Fruit fly (Drosophila melanogaster): ENCODE data around the gene Mst87F.

The Mst87F gene

DNA sequence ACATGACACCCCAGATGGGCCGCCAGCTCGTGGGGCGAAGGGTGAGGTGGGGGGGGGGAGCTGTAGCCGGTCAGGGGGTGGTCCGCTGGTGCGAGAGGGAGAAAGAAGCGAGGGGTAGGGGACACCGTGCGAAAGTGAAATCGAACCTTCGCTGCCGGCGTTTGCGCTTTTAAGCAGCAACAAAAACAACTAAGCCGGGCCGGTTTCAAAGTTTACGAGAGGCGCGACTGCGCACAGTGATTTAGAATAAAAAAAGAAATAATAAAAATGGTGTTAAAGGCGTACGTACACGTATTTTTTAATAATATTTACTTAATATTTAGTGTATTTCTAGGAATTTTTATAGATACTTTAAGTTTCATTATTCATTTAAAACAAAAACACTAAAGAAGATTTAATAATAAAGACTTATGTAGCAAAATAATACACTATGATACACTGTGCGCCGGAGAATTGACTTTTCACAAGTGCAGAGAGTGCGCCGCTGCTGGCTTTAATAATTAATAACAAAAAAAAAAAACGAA is 3.9 kb upstream of the Mst87F start (continued):
- TF ChIP-seq CG13296 (GFP tag; optimal IDR thresholded peaks at IDR 0.05) (no peak), CG31224 (GFP tag; IDR thresholded peaks at IDR 0.05) (no peak), fd3F (GFP tag; optimal IDR thresholded peaks at IDR 0.05) (peak; percentile 9), CG12744 (GFP tag; optimal IDR thresholded peaks at IDR 0.05) (no peak), nom (GFP tag; optimal IDR thresholded peaks at IDR 0.05) (peak; percentile 32), CG10147 (GFP tag; optimal IDR thresholded peaks at IDR 0.05) (no peak), CG32772 (GFP tag; IDR thresholded peaks at IDR 0.05) (0 out of 2 replicates have a peak, but pooled peaks have one; percentile 54), bcd (GFP tag; optimal IDR thresholded peaks at IDR 0.05) (peak; percentile 15), tio (GFP tag; optimal IDR thresholded peaks at IDR 0.05) (no peak), oc (tag; optimal IDR thresholded peaks at IDR 0.05) (peak; percentile 79), CG15269 (tag; optimal IDR thresholded peaks at IDR 0.05) (peak; percentile 66), gce (GFP tag; IDR thresholded peaks at IDR 0.05) (peak; percentile 58; the same call in 1 of the 3 replicates), CG17802 (tag; optimal IDR thresholded peaks at IDR 0.05) (no peak), so (GFP tag; IDR thresholded peaks at IDR 0.05) (peak; percentile 82), dan (GFP tag; IDR thresholded peaks at IDR 0.05) (no peak), B-H1 (GFP tag; IDR thresholded peaks at IDR 0.05) (peak; percentile 55; the same call in 1 of the 3 replicates), Lim3 (GFP tag; IDR thresholded peaks at IDR 0.05) (no peak), ttk (GFP tag; IDR thresholded peaks at IDR 0.05) (peak; percentile 59; the same call in 1 of the 2 replicates), CG13424 (tag; optimal IDR thresholded peaks at IDR 0.05) (peak; percentile 70), CG10209 (GFP tag; optimal IDR thresholded peaks at IDR 0.05) (peak; percentile 48), CG17568 (GFP tag; optimal IDR thresholded peaks at IDR 0.05) (peak; percentile 3), CG10366 (GFP tag; IDR thresholded peaks at IDR 0.05) (peak; percentile 63), ase (GFP tag; IDR thresholded peaks at IDR 0.05) (peak; percentile 61; the same call in 1 of the 3 replicates), Xbp1 (GFP tag; optimal IDR thresholded peaks at IDR 0.05) (peak; percentile 32), HLH3B (GFP tag; IDR thresholded peaks at IDR 0.05) (peak; percentile 30), Adf1 (GFP tag; IDR thresholded peaks at IDR 0.05) (peak; percentile 45; the same call in 1 of the 2 replicates), fd102C (GFP tag; optimal IDR thresholded peaks at IDR 0.05) (no peak), prd (optimal IDR thresholded peaks at IDR 0.05) (no peak), prd (GFP tag; IDR thresholded peaks at IDR 0.05) (peak; percentile 59; the same call in 2 of the 3 replicates)

DNA sequence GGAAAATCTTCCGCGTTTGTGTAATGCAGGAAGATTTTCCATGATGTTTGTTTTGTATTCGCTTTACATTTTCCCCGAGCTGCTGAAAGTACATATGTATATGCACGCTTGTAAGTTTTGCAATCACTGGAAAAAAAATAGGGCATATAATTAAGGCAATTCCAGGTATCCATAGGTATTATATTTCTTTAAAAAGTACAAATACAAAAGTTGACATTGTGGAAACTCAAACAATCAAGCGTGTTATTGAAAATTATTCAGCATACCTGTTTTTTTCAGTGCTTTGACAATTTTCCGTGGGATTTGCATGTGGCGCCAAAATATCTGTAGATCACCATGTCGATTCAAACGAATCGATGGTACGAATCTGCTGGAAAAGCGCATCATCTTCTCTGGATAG is 3.2 kb upstream of the Mst87F start:
- TF ChIP-seq CG13775 (GFP tag; optimal IDR thresholded peaks at IDR 0.05) (no peak), Dp (GFP tag; optimal IDR thresholded peaks at IDR 0.05) (no peak), phol (tag; optimal IDR thresholded peaks at IDR 0.05) (peak; percentile 10), HLHmδ (GFP tag; optimal IDR thresholded peaks at IDR 0.05) (no peak), CG17359 (tag; optimal IDR thresholded peaks at IDR 0.05) (no peak), sens (GFP tag) (peak; percentile 55), Drgx (GFP tag; IDR thresholded peaks at IDR 0.05) (peak; percentile 56), CG1602 (GFP tag; optimal IDR thresholded peaks at IDR 0.05) (no peak), org-1 (GFP tag; optimal IDR thresholded peaks at IDR 0.05) (no peak), CG4328 (GFP tag; optimal IDR thresholded peaks at IDR 0.05) (no peak)
